Worm (Caenorhabditis elegans) whole organism, L3 larva: ENCODE data around the gene F45E12.5.

ENCODE experiments used
- ceh-82 ChIP-seq: fragments of 150-350 bp; optimal IDR thresholded peaks from 2 replicates; lab custom pipeline; 2014; ENCODE audit warnings: missing biosample characterization, missing genetic modification characterization
- elt-3 ChIP-seq, 3 experiments: fragments of 150-350 bp in 1 of 3; sonication (generic microtip) in 2 of 3; optimal IDR thresholded peaks; 2 replicates in 2 of 3; 4 replicates in 1 of 3; lab custom pipeline; 2014 to 2017; ENCODE audit warnings: missing biosample characterization in 3 of 3, missing genetic modification characterization in 3 of 3

DNA sequence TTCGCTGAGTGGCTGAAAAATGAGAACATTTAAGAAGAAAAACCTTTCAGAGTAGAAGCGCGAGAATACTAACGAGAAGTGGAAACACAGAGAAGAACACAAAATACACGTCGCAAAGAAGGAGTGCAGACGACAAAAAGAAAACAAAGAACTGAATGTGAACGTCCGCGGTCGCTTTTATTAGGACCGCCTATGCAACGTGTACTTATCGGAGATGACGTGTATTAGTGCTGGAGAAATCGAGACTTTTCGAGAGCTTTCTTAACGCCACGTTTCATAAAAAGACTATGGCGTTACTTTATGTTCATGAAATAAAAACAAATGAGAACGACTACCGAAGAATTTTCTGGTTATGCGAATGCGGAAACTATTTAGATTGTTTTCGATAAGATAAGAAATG, 42.6 kb upstream of the F45E12.5 start, which contains the start of gene hsp-4:
- no peak for TF ChIP-seq ceh-82
- no peak for TF ChIP-seq elt-3 (tag; optimal IDR thresholded peaks at IDR 0.05; lab: Kevin White, UChicago)
